Fruit fly (Drosophila melanogaster): Measurements from ENCODE around the gene MRP.

MRP gene

dm6 chr2L:12720430-12721396 is 1.9 kb downstream of the MRP start:
- peak; percentile 11 for TF ChIP-seq CG32264 (GFP tag; optimal IDR thresholded peaks at IDR 0.05)
- no peak for TF ChIP-seq GATAd (GFP tag; optimal IDR thresholded peaks at IDR 0.05)
- TF ChIP-seq ey (GFP tag; optimal IDR thresholded peaks at IDR 0.05): peak; percentile 37
- TF ChIP-seq Vsx2 (GFP tag; optimal IDR thresholded peaks at IDR 0.05; ENCODE audit: partially characterized antibody): no peak
- peak in 1 of 2 experiments; percentile 43 for TF ChIP-seq foxo (GFP tag; optimal IDR thresholded peaks at IDR 0.05)
- no peak for TF ChIP-seq Hr78 (GFP tag; optimal IDR thresholded peaks at IDR 0.05)
- no peak for TF ChIP-seq Rel (GFP tag; optimal IDR thresholded peaks at IDR 0.05)
- TF ChIP-seq Rel (tag; optimal IDR thresholded peaks at IDR 0.05): peak; percentile 22
- TF ChIP-seq rgr (GFP tag; optimal IDR thresholded peaks at IDR 0.05): peak; percentile 10
- no peak for TF ChIP-seq jim (GFP tag; optimal IDR thresholded peaks at IDR 0.05)
- peak; percentile 16 for TF ChIP-seq woc (GFP tag; optimal IDR thresholded peaks at IDR 0.05)
- TF ChIP-seq Myc (optimal IDR thresholded peaks at IDR 0.05): no peak
- TF ChIP-seq CG9705 (GFP tag; optimal IDR thresholded peaks at IDR 0.05): no peak
- no peak for TF ChIP-seq br (GFP tag; optimal IDR thresholded peaks at IDR 0.05)
- TF ChIP-seq Sp1 (GFP tag; optimal IDR thresholded peaks at IDR 0.05): no peak
- TF ChIP-seq Jra (GFP tag; optimal IDR thresholded peaks at IDR 0.05): no peak
- no peak for TF ChIP-seq CrebA (GFP tag; optimal IDR thresholded peaks at IDR 0.05; ENCODE audit: borderline replicate concordance)
- TF ChIP-seq pan (optimal IDR thresholded peaks at IDR 0.05): no peak
- TF ChIP-seq Abd-B (GFP tag; optimal IDR thresholded peaks at IDR 0.05): no peak
- TF ChIP-seq dl (GFP tag; optimal IDR thresholded peaks at IDR 0.05; ENCODE audit: insufficient read depth in 1 of 2, partially characterized antibody in 2 of 2): no peak
- no peak for TF ChIP-seq Mio (GFP tag; optimal IDR thresholded peaks at IDR 0.05)
- TF ChIP-seq Dfd (GFP tag; optimal IDR thresholded peaks at IDR 0.05): no peak
- peak; percentile 30 for TF ChIP-seq OdsH (GFP tag; optimal IDR thresholded peaks at IDR 0.05)
- TF ChIP-seq usp (GFP tag; optimal IDR thresholded peaks at IDR 0.05): no peak
- TF ChIP-seq HLH106 (tag; optimal IDR thresholded peaks at IDR 0.05): peak; percentile 38
- TF ChIP-seq dsf (GFP tag; optimal IDR thresholded peaks at IDR 0.05; ENCODE audit: borderline replicate concordance): no peak
- peak; percentile 2 for TF ChIP-seq sage (GFP tag; optimal IDR thresholded peaks at IDR 0.05)
- peak; percentile 10 for TF ChIP-seq tai (GFP tag; optimal IDR thresholded peaks at IDR 0.05)
- TF ChIP-seq lola (GFP tag; optimal IDR thresholded peaks at IDR 0.05): no peak
- no peak for TF ChIP-seq Hr83 (GFP tag; optimal IDR thresholded peaks at IDR 0.05; ENCODE audit: poor library complexity, severe bottlenecking)
- TF ChIP-seq N (GFP tag; optimal IDR thresholded peaks at IDR 0.05): no peak
- TF ChIP-seq fru (GFP tag; optimal IDR thresholded peaks at IDR 0.05): peak; percentile 26
- TF ChIP-seq psq (GFP tag; optimal IDR thresholded peaks at IDR 0.05): no peak
- TF ChIP-seq Hnf4 (GFP tag; optimal IDR thresholded peaks at IDR 0.05): no peak
- peak; percentile 29 for TF ChIP-seq brk (GFP tag; optimal IDR thresholded peaks at IDR 0.05)
- TF ChIP-seq dmrt93B (GFP tag; optimal IDR thresholded peaks at IDR 0.05): no peak
- no peak for TF ChIP-seq sv (GFP tag; optimal IDR thresholded peaks at IDR 0.05)
- peak; percentile 66 for TF ChIP-seq h (GFP tag; optimal IDR thresholded peaks at IDR 0.05)
- no peak for TF ChIP-seq Dif (GFP tag; optimal IDR thresholded peaks at IDR 0.05; ENCODE audit: partially characterized antibody)

dm6 chr2L:12721794-12722315 is 3.0 kb downstream of the MRP start, which contains the start of gene Pih1D1:
Gene Pih1D1, minus strand, starts transcription at chr2L:12721843.
- TF ChIP-seq Mio (GFP tag; optimal IDR thresholded peaks at IDR 0.05): peak; percentile 45
- TF ChIP-seq usp (GFP tag; optimal IDR thresholded peaks at IDR 0.05): no peak
- no peak for TF ChIP-seq tai (GFP tag; optimal IDR thresholded peaks at IDR 0.05)
- no peak for TF ChIP-seq N (GFP tag; optimal IDR thresholded peaks at IDR 0.05)
- TF ChIP-seq Hr83 (GFP tag; optimal IDR thresholded peaks at IDR 0.05; ENCODE audit: poor library complexity, severe bottlenecking): no peak
- TF ChIP-seq ey (GFP tag; optimal IDR thresholded peaks at IDR 0.05): peak; percentile 92
- TF ChIP-seq Dfd (GFP tag; optimal IDR thresholded peaks at IDR 0.05): no peak
- TF ChIP-seq Hnf4 (GFP tag; optimal IDR thresholded peaks at IDR 0.05): peak; percentile 85
- TF ChIP-seq woc (GFP tag; optimal IDR thresholded peaks at IDR 0.05): peak; percentile 87
- peak; percentile 98 for TF ChIP-seq HLH106 (tag; optimal IDR thresholded peaks at IDR 0.05)
- TF ChIP-seq Hr78 (GFP tag; optimal IDR thresholded peaks at IDR 0.05): no peak
- no peak for TF ChIP-seq Myc (optimal IDR thresholded peaks at IDR 0.05)
- no peak for TF ChIP-seq jim (GFP tag; optimal IDR thresholded peaks at IDR 0.05)
- TF ChIP-seq CG9705 (GFP tag; optimal IDR thresholded peaks at IDR 0.05): peak; percentile 95
- no peak for TF ChIP-seq Dif (GFP tag; optimal IDR thresholded peaks at IDR 0.05; ENCODE audit: partially characterized antibody)
- TF ChIP-seq sv (GFP tag; optimal IDR thresholded peaks at IDR 0.05): peak; percentile 95
- TF ChIP-seq dsf (GFP tag; optimal IDR thresholded peaks at IDR 0.05; ENCODE audit: borderline replicate concordance): peak; percentile 80
- no peak for TF ChIP-seq lola (GFP tag; optimal IDR thresholded peaks at IDR 0.05)
- peak; percentile 40 to 96 for TF ChIP-seq foxo (GFP tag; optimal IDR thresholded peaks at IDR 0.05)
- no peak for TF ChIP-seq Abd-B (GFP tag; optimal IDR thresholded peaks at IDR 0.05)
- TF ChIP-seq Rel (GFP tag; optimal IDR thresholded peaks at IDR 0.05): peak; percentile 10
- peak; percentile 61 for TF ChIP-seq Rel (tag; optimal IDR thresholded peaks at IDR 0.05)
- TF ChIP-seq fru (GFP tag; optimal IDR thresholded peaks at IDR 0.05): peak; percentile 92
- TF ChIP-seq h (GFP tag; optimal IDR thresholded peaks at IDR 0.05): peak; percentile 92
- TF ChIP-seq CrebA (GFP tag; optimal IDR thresholded peaks at IDR 0.05; ENCODE audit: borderline replicate concordance): no peak
- peak; percentile 71 for TF ChIP-seq CG32264 (GFP tag; optimal IDR thresholded peaks at IDR 0.05)
- peak; percentile 55 for TF ChIP-seq GATAd (GFP tag; optimal IDR thresholded peaks at IDR 0.05)
- no peak for TF ChIP-seq brk (GFP tag; optimal IDR thresholded peaks at IDR 0.05)
- TF ChIP-seq dl (GFP tag; optimal IDR thresholded peaks at IDR 0.05; ENCODE audit: insufficient read depth in 1 of 2, partially characterized antibody in 2 of 2): no peak
- peak; percentile 91 for TF ChIP-seq rgr (GFP tag; optimal IDR thresholded peaks at IDR 0.05)
- TF ChIP-seq OdsH (GFP tag; optimal IDR thresholded peaks at IDR 0.05): peak; percentile 89
- no peak for TF ChIP-seq Vsx2 (GFP tag; optimal IDR thresholded peaks at IDR 0.05; ENCODE audit: partially characterized antibody)
- TF ChIP-seq pan (optimal IDR thresholded peaks at IDR 0.05): no peak
- peak; percentile 82 for TF ChIP-seq sage (GFP tag; optimal IDR thresholded peaks at IDR 0.05)
- TF ChIP-seq br (GFP tag; optimal IDR thresholded peaks at IDR 0.05): peak; percentile 84
- TF ChIP-seq Sp1 (GFP tag; optimal IDR thresholded peaks at IDR 0.05): peak; percentile 92
- TF ChIP-seq dmrt93B (GFP tag; optimal IDR thresholded peaks at IDR 0.05): peak; percentile 96
- peak; percentile 82 for TF ChIP-seq Jra (GFP tag; optimal IDR thresholded peaks at IDR 0.05)
- TF ChIP-seq psq (GFP tag; optimal IDR thresholded peaks at IDR 0.05): peak; percentile 83
